Worm (Caenorhabditis elegans) whole organism, L3 larva: ENCODE results near the gene C18G1.9.

Experiments
- R02D3.7 ChIP-seq: fragments of 150-350 bp; optimal IDR thresholded peaks from 2 replicates; lab custom pipeline; 2014; ENCODE audit warnings: missing biosample characterization, missing genetic modification characterization
- ZK546.5 ChIP-seq: sonication (generic microtip); optimal IDR thresholded peaks from 2 replicates; lab custom pipeline; 2017; ENCODE audit warnings: missing biosample characterization, missing genetic modification characterization
- ceh-16 ChIP-seq: sonication (generic microtip); optimal IDR thresholded peaks from 2 replicates; lab custom pipeline; 2017; ENCODE audit warnings: missing biosample characterization, missing genetic modification characterization
- ceh-28 ChIP-seq: fragments of 150-350 bp; optimal IDR thresholded peaks from 2 replicates; lab custom pipeline; 2014; ENCODE audit warnings: missing biosample characterization, missing genetic modification reagents, missing genetic modification characterization
- ceh-82 ChIP-seq: fragments of 150-350 bp; optimal IDR thresholded peaks from 2 replicates; lab custom pipeline; 2014; ENCODE audit warnings: missing biosample characterization, missing genetic modification characterization
- ceh-9 ChIP-seq: sonication (generic microtip); optimal IDR thresholded peaks from 2 replicates; lab custom pipeline; 2018; ENCODE audit warnings: missing biosample characterization, missing genetic modification characterization
- daf-12 ChIP-seq: fragments of 150-350 bp; optimal IDR thresholded peaks from 2 replicates; lab custom pipeline; 2014; ENCODE audit warnings: missing biosample characterization, missing genetic modification reagents, missing genetic modification characterization
- egl-27 ChIP-seq: sonication (generic microtip); optimal IDR thresholded peaks from 4 replicates; lab custom pipeline; 2017; ENCODE audit warnings: missing biosample characterization, missing genetic modification reagents, missing genetic modification characterization
- egl-5 ChIP-seq: fragments of 150-350 bp; optimal IDR thresholded peaks from 2 replicates; lab custom pipeline; 2017; ENCODE audit warnings: missing biosample characterization, missing genetic modification reagents, missing genetic modification characterization, inconsistent platforms
- elt-2 ChIP-seq: sonication (generic microtip); optimal IDR thresholded peaks from 2 replicates; lab custom pipeline; 2016; ENCODE audit warnings: missing genetic modification reagents, mild to moderate bottlenecking, missing genetic modification characterization, missing compliant biosample characterization
- fkh-10 ChIP-seq: sonication (generic microtip); optimal IDR thresholded peaks from 2 replicates; lab custom pipeline; 2017; ENCODE audit warnings: missing biosample characterization, missing genetic modification reagents, missing genetic modification characterization
- fkh-2 ChIP-seq: fragments of 150-350 bp; optimal IDR thresholded peaks from 2 replicates; lab custom pipeline; 2014; ENCODE audit warnings: missing biosample characterization, missing genetic modification reagents, missing genetic modification characterization
- fos-1 ChIP-seq: fragments of 150-350 bp; optimal IDR thresholded peaks from 2 replicates; lab custom pipeline; 2014; ENCODE audit warnings: missing biosample characterization, missing genetic modification characterization
- hmg-11 ChIP-seq: sonication (generic microtip); optimal IDR thresholded peaks from 2 replicates; lab custom pipeline; 2016; ENCODE audit warnings: missing genetic modification characterization, missing compliant biosample characterization
- jun-1 ChIP-seq: fragments of 150-350 bp; optimal IDR thresholded peaks from 2 replicates; lab custom pipeline; 2014; ENCODE audit warnings: missing biosample characterization, missing genetic modification reagents, missing genetic modification characterization
- lsy-12 ChIP-seq: sonication (generic microtip); optimal IDR thresholded peaks from 2 replicates; lab custom pipeline; 2016; ENCODE audit warnings: mild to moderate bottlenecking, missing genetic modification characterization, missing compliant biosample characterization
- mdl-1 ChIP-seq: fragments of 150-350 bp; optimal IDR thresholded peaks from 2 replicates; lab custom pipeline; 2014; ENCODE audit warnings: missing biosample characterization, missing genetic modification characterization
- nfya-1 ChIP-seq: sonication (generic microtip); optimal IDR thresholded peaks from 2 replicates; lab custom pipeline; 2017; ENCODE audit warnings: missing genetic modification characterization, mild to moderate bottlenecking, missing compliant biosample characterization, antibody characterized with exemption, moderate library complexity; ENCODE audit not compliant: insufficient read depth
- nhr-11 ChIP-seq: fragments of 150-350 bp; optimal IDR thresholded peaks from 2 replicates; lab custom pipeline; 2014; ENCODE audit warnings: missing biosample characterization, missing genetic modification characterization
- nhr-12 ChIP-seq: fragments of 150-350 bp; optimal IDR thresholded peaks from 2 replicates; lab custom pipeline; 2014; ENCODE audit warnings: missing biosample characterization, missing genetic modification characterization
- nhr-237 ChIP-seq: fragments of 150-350 bp; optimal IDR thresholded peaks from 2 replicates; lab custom pipeline; 2014; ENCODE audit warnings: missing biosample characterization, missing genetic modification characterization
- nhr-43 ChIP-seq: sonication (generic microtip); optimal IDR thresholded peaks from 2 replicates; lab custom pipeline; 2016; ENCODE audit warnings: mild to moderate bottlenecking, missing genetic modification characterization, missing compliant biosample characterization; ENCODE audit not compliant: poor library complexity, severe bottlenecking
- nhr-67 ChIP-seq: fragments of 150-350 bp; optimal IDR thresholded peaks from 2 replicates; lab custom pipeline; 2014; ENCODE audit warnings: missing biosample characterization, missing genetic modification characterization
- nhr-76 ChIP-seq: fragments of 150-350 bp; sonication (generic microtip); optimal IDR thresholded peaks from 5 replicates; lab custom pipeline; 2014; ENCODE audit warnings: missing biosample characterization, missing genetic modification characterization
- nhr-77 ChIP-seq: fragments of 150-350 bp; optimal IDR thresholded peaks from 2 replicates; lab custom pipeline; 2014; ENCODE audit warnings: missing biosample characterization, missing genetic modification characterization
- pqm-1 ChIP-seq: fragments of 150-350 bp; optimal IDR thresholded peaks from 2 replicates; lab custom pipeline; 2017; ENCODE audit warnings: missing biosample characterization, missing genetic modification characterization, inconsistent platforms
- sea-2 ChIP-seq: fragments of 150-350 bp; sonication (generic microtip); optimal IDR thresholded peaks from 4 replicates; lab custom pipeline; 2014; ENCODE audit warnings: missing biosample characterization, missing genetic modification reagents, missing genetic modification characterization
- tbx-2 ChIP-seq: sonication (generic microtip); optimal IDR thresholded peaks from 2 replicates; lab custom pipeline; 2016; ENCODE audit warnings: mild to moderate bottlenecking, missing genetic modification characterization, missing compliant biosample characterization
- unc-39 ChIP-seq: sonication (generic microtip); optimal IDR thresholded peaks from 4 replicates; lab custom pipeline; 2017; ENCODE audit warnings: missing biosample characterization, missing genetic modification characterization
- unc-62 ChIP-seq: fragments of 150-350 bp; sonication (generic microtip); optimal IDR thresholded peaks from 4 replicates; lab custom pipeline; 2014; ENCODE audit warnings: missing biosample characterization, missing genetic modification reagents, missing genetic modification characterization
- zag-1 ChIP-seq: fragments of 150-350 bp; optimal IDR thresholded peaks from 2 replicates; lab custom pipeline; 2014; ENCODE audit warnings: missing biosample characterization, missing genetic modification characterization
- ztf-11 ChIP-seq: fragments of 150-350 bp; optimal IDR thresholded peaks from 2 replicates; lab custom pipeline; 2014; ENCODE audit warnings: missing biosample characterization, missing genetic modification characterization

C18G1.9 gene

DNA sequence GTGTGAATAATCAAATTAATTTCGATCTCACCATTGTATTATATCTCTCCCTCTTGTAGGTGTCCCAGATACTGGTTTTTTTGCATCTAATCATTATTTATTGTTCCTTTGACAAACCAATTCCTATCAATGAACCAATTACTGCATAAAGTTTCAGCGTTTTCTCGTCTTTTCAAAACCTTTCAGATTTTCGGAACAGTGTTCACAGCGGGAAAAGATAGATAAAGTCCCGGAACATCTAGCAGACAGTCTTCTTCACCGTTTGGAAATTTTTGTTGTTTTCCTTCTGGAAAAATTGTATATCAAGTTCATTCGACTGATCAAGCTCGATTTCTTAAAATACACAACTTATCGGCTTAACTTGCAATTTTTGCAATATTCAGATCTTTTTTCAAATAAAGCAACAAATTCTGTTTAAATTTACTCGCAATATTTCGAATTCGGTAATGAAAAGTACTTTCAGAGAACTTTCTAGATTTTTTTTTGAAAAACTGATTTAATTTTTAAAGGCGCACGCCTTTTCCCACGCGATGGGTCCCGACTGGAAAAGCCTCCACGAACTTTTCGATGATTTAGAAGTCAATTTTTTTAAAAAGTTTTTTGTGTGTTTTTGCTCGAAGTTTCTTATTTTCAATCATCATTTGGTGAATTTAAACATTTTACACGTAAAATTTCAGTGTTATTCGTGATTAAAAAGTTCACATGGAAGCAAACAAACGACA lies 14.1 kb downstream of the C18G1.9 start, which contains the start of gene pgl-3:
Gene pgl-3 (plus strand): TSS at position 672 of the 722 bp plus-strand sequence.
- TF ChIP-seq nhr-43 (tag; lab: Kevin White, UChicago) (no peak), fos-1 (no peak)
- TF ChIP-seq, all 47 proteins: peak for 0

- TF ChIP-seq ceh-16 (tag; lab: Kevin White, UChicago), result no peak
- no peak for TF ChIP-seq nhr-237 (tag; lab: Kevin White, UChicago)
- TF ChIP-seq hmg-11, result no peak
- no peak for TF ChIP-seq daf-12 (tag; lab: Kevin White, UChicago)
- no peak for TF ChIP-seq ceh-28 (tag; lab: Kevin White, UChicago)
- no peak for TF ChIP-seq nhr-76 (tag; lab: Kevin White, UChicago)
- TF ChIP-seq R02D3.7 (tag; lab: Kevin White, UChicago), result no peak
- no peak for TF ChIP-seq unc-39
- TF ChIP-seq ceh-82 (tag; lab: Kevin White, UChicago), result no peak
- TF ChIP-seq pqm-1 (tag; lab: Kevin White, UChicago), result no peak
- no peak for TF ChIP-seq zag-1 (tag; lab: Kevin White, UChicago)
- no peak for TF ChIP-seq nhr-43 (tag; lab: Kevin White, UChicago)
- TF ChIP-seq nhr-77 (tag; lab: Kevin White, UChicago), result no peak
- TF ChIP-seq mdl-1 (tag; lab: Kevin White, UChicago), result no peak
- TF ChIP-seq tbx-2 (tag; lab: Kevin White, UChicago), result no peak
- no peak for TF ChIP-seq egl-27 (tag; lab: Kevin White, UChicago)
- no peak for TF ChIP-seq ztf-11 (tag; lab: Kevin White, UChicago)
- TF ChIP-seq elt-2, result no peak
- no peak for TF ChIP-seq unc-62
- TF ChIP-seq, all 47 proteins: peak for 0
Observed at ce11 chrV:4754684-4755211, 14.8 kb downstream of the C18G1.9 start.

ce11 chrV:4754123-4754522 lies 15.4 kb downstream of the C18G1.9 start, which contains the start of gene hil-4:
TSS of gene hil-4 (plus strand) at chrV:4754313.
- TF ChIP-seq lsy-12 (tag; lab: Kevin White, UChicago), result no peak
- no peak for TF ChIP-seq mdl-1 (tag; lab: Kevin White, UChicago)
- TF ChIP-seq unc-62, result no peak
- TF ChIP-seq egl-5 (tag; lab: Kevin White, UChicago), result no peak
- no peak for TF ChIP-seq nhr-43 (tag; lab: Kevin White, UChicago)
- no peak for TF ChIP-seq zag-1 (tag; lab: Kevin White, UChicago)
- TF ChIP-seq fkh-2 (tag; lab: Kevin White, UChicago), result no peak
- no peak for TF ChIP-seq nhr-76 (tag; lab: Kevin White, UChicago)
- TF ChIP-seq nhr-77 (tag; lab: Kevin White, UChicago), result no peak
- no peak for TF ChIP-seq ZK546.5 (tag; lab: Kevin White, UChicago)
- TF ChIP-seq ceh-9, result no peak
- TF ChIP-seq nhr-11 (tag; lab: Kevin White, UChicago), result no peak

ce11 chrV:4750294-4750693 lies 19.2 kb downstream of the C18G1.9 start, which contains the start of gene C18G1.6:
TSS of gene C18G1.6 (plus strand) at chrV:4750594.
- TF ChIP-seq jun-1 (tag; lab: Kevin White, UChicago) (no peak), sea-2 (GFP tag; lab: Kevin White, UChicago) (no peak), nhr-12 (tag; lab: Kevin White, UChicago) (no peak), unc-62 (no peak), nhr-67 (tag; lab: Kevin White, UChicago) (no peak), R02D3.7 (tag; lab: Kevin White, UChicago) (no peak), ztf-11 (tag; lab: Kevin White, UChicago) (no peak), nhr-237 (tag; lab: Kevin White, UChicago) (no peak), ceh-9 (no peak), fkh-10 (no peak), hmg-11 (no peak), elt-2 (no peak), fkh-2 (tag; lab: Kevin White, UChicago) (no peak), nfya-1 (tag; lab: Kevin White, UChicago) (no peak), mdl-1 (tag; lab: Kevin White, UChicago) (no peak), lsy-12 (tag; lab: Kevin White, UChicago) (no peak)
